Worm (Caenorhabditis elegans) whole organism, L2 larva: Measurements from ENCODE around the gene F55E10.1.

ENCODE experiments used
- aly-2 ChIP-seq: fragments of 150-350 bp; optimal IDR thresholded peaks from 2 replicates; lab custom pipeline; 2014; ENCODE audit warnings: missing biosample characterization, missing genetic modification characterization
- ceh-16 ChIP-seq: fragments of 150-350 bp; optimal IDR thresholded peaks from 2 replicates; lab custom pipeline; 2014; ENCODE audit warnings: missing biosample characterization, missing genetic modification characterization
- fos-1 ChIP-seq: fragments of 150-350 bp; optimal IDR thresholded peaks from 2 replicates; lab custom pipeline; 2014; ENCODE audit warnings: missing biosample characterization, missing genetic modification characterization
- lsy-2 ChIP-seq, 2 experiments: fragments of 150-350 bp in 1 of 2; sonication (generic microtip) in 1 of 2; optimal IDR thresholded peaks; 2 replicates each; lab custom pipeline; 2014 to 2017; ENCODE audit warnings: missing biosample characterization in 2 of 2, missing genetic modification characterization in 2 of 2
- nhr-11 ChIP-seq: fragments of 150-350 bp; optimal IDR thresholded peaks from 2 replicates; lab custom pipeline; 2014; ENCODE audit warnings: missing biosample characterization, missing genetic modification characterization
- nhr-237 ChIP-seq: fragments of 150-350 bp; optimal IDR thresholded peaks from 2 replicates; lab custom pipeline; 2014; ENCODE audit warnings: missing biosample characterization, missing genetic modification characterization
- nhr-25 ChIP-seq: fragments of 150-350 bp; sonication (generic microtip); optimal IDR thresholded peaks from 3 replicates; lab custom pipeline; 2014; ENCODE audit warnings: missing biosample characterization, missing genetic modification characterization
- nhr-77 ChIP-seq: fragments of 150-350 bp; optimal IDR thresholded peaks from 2 replicates; lab custom pipeline; 2014; ENCODE audit warnings: missing biosample characterization, missing genetic modification characterization
- peb-1 ChIP-seq: fragments of 150-350 bp; optimal IDR thresholded peaks from 2 replicates; lab custom pipeline; 2014; ENCODE audit warnings: missing biosample characterization, missing genetic modification characterization
- skn-1 ChIP-seq: sonication (generic microtip); optimal IDR thresholded peaks from 2 replicates; lab custom pipeline; 2017; ENCODE audit warnings: missing biosample characterization, missing genetic modification characterization
- snpc-4 ChIP-seq: fragments of 150-350 bp; optimal IDR thresholded peaks from 2 replicates; lab custom pipeline; 2014; ENCODE audit warnings: missing biosample characterization, missing genetic modification characterization
- unc-39 ChIP-seq: fragments of 150-350 bp; optimal IDR thresholded peaks from 2 replicates; lab custom pipeline; 2014; ENCODE audit warnings: missing biosample characterization, missing genetic modification characterization
- ztf-1 ChIP-seq: fragments of 200-800 bp; sonication (Bioruptor generic); conservative IDR thresholded peaks from 2 replicates; pipeline ENCODE4 v1.3.6; 2022; ENCODE audit warnings: missing genetic modification characterization, missing compliant biosample characterization

DNA sequence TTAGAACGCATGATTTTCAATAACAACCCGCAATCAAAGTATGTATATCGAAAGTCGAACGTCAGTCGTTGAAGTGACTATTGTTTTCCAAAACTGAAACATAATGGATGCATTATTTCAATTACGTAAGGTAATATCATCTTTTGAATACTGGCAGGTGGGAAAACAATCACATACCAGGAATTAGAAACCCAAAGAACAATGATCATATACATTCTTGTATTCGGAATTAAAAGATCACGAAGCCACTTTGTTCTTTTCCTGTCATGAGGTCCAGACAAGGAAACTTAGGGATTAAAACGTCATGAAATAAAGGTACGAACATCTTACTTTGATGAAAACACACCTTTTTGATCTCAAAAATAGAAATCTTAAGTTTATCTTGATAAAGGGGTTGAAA, 20.6 kb downstream of the F55E10.1 start:
- TF ChIP-seq aly-2 (no peak), peb-1 (tag; lab: Kevin White, UChicago) (no peak), skn-1 (tag; lab: Kevin White, UChicago) (no peak), lsy-2 (tag; optimal IDR thresholded peaks at IDR 0.05; lab: Kevin White, UChicago) (no peak), ztf-1 (GFP tag; lab: Robert Waterston, UW) (no peak), snpc-4 (no peak), ceh-16 (tag; lab: Kevin White, UChicago) (no peak), nhr-11 (tag; lab: Kevin White, UChicago) (no peak), nhr-77 (no peak), fos-1 (tag; lab: Kevin White, UChicago) (no peak), nhr-237 (tag; lab: Kevin White, UChicago) (no peak), nhr-25 (tag; lab: Kevin White, UChicago) (no peak), unc-39 (tag; lab: Kevin White, UChicago) (no peak)
